Worm (Caenorhabditis elegans) whole organism, L3 larva: ENCODE results near the gene C47E8.11.

Source experiments
- R02D3.7 ChIP-seq: fragments of 150-350 bp; optimal IDR thresholded peaks from 2 replicates; lab custom pipeline; 2014; ENCODE audit warnings: missing biosample characterization, missing genetic modification characterization
- aly-2 ChIP-seq: fragments of 150-350 bp; optimal IDR thresholded peaks from 2 replicates; lab custom pipeline; 2014; ENCODE audit warnings: missing biosample characterization, missing genetic modification characterization
- ama-1 ChIP-seq: fragments of 150-350 bp; optimal IDR thresholded peaks from 2 replicates; lab custom pipeline; 2018
- ceh-28 ChIP-seq: fragments of 150-350 bp; optimal IDR thresholded peaks from 2 replicates; lab custom pipeline; 2014; ENCODE audit warnings: missing biosample characterization, missing genetic modification reagents, missing genetic modification characterization
- ceh-82 ChIP-seq: fragments of 150-350 bp; optimal IDR thresholded peaks from 2 replicates; lab custom pipeline; 2014; ENCODE audit warnings: missing biosample characterization, missing genetic modification characterization
- ceh-9 ChIP-seq: sonication (generic microtip); optimal IDR thresholded peaks from 2 replicates; lab custom pipeline; 2018; ENCODE audit warnings: missing biosample characterization, missing genetic modification characterization
- daf-12 ChIP-seq: fragments of 150-350 bp; optimal IDR thresholded peaks from 2 replicates; lab custom pipeline; 2014; ENCODE audit warnings: missing biosample characterization, missing genetic modification reagents, missing genetic modification characterization
- egl-27 ChIP-seq: sonication (generic microtip); optimal IDR thresholded peaks from 4 replicates; lab custom pipeline; 2017; ENCODE audit warnings: missing biosample characterization, missing genetic modification reagents, missing genetic modification characterization
- egl-5 ChIP-seq: fragments of 150-350 bp; optimal IDR thresholded peaks from 2 replicates; lab custom pipeline; 2017; ENCODE audit warnings: missing biosample characterization, missing genetic modification reagents, missing genetic modification characterization, inconsistent platforms
- elt-1 ChIP-seq: fragments of 150-350 bp; optimal IDR thresholded peaks from 2 replicates; lab custom pipeline; 2014; ENCODE audit warnings: missing biosample characterization, missing genetic modification characterization
- elt-2 ChIP-seq: sonication (generic microtip); optimal IDR thresholded peaks from 2 replicates; lab custom pipeline; 2016; ENCODE audit warnings: missing genetic modification reagents, mild to moderate bottlenecking, missing genetic modification characterization, missing compliant biosample characterization
- eor-1 ChIP-seq, 2 experiments: fragments of 150-350 bp; optimal IDR thresholded peaks; 2 replicates each; lab custom pipeline; 2014 to 2018; ENCODE audit warnings: missing biosample characterization in 2 of 2, missing genetic modification characterization in 2 of 2
- fkh-10 ChIP-seq: sonication (generic microtip); optimal IDR thresholded peaks from 2 replicates; lab custom pipeline; 2017; ENCODE audit warnings: missing biosample characterization, missing genetic modification reagents, missing genetic modification characterization
- fos-1 ChIP-seq: fragments of 150-350 bp; optimal IDR thresholded peaks from 2 replicates; lab custom pipeline; 2014; ENCODE audit warnings: missing biosample characterization, missing genetic modification characterization
- hmg-11 ChIP-seq: sonication (generic microtip); optimal IDR thresholded peaks from 2 replicates; lab custom pipeline; 2016; ENCODE audit warnings: missing genetic modification characterization, missing compliant biosample characterization
- lin-15B ChIP-seq: fragments of 150-350 bp; optimal IDR thresholded peaks from 2 replicates; lab custom pipeline; 2014; ENCODE audit warnings: missing biosample characterization, missing genetic modification characterization
- lin-39 ChIP-seq: fragments of 150-350 bp; optimal IDR thresholded peaks from 2 replicates; lab custom pipeline; 2018; ENCODE audit warnings: missing biosample characterization, missing genetic modification reagents, missing genetic modification characterization
- lsy-12 ChIP-seq: sonication (generic microtip); optimal IDR thresholded peaks from 2 replicates; lab custom pipeline; 2016; ENCODE audit warnings: mild to moderate bottlenecking, missing genetic modification characterization, missing compliant biosample characterization
- mdl-1 ChIP-seq: fragments of 150-350 bp; optimal IDR thresholded peaks from 2 replicates; lab custom pipeline; 2014; ENCODE audit warnings: missing biosample characterization, missing genetic modification characterization
- mml-1 ChIP-seq: fragments of 150-350 bp; sonication (generic microtip); optimal IDR thresholded peaks from 3 replicates; lab custom pipeline; 2014; ENCODE audit warnings: missing biosample characterization, missing genetic modification characterization
- nhr-12 ChIP-seq: fragments of 150-350 bp; optimal IDR thresholded peaks from 2 replicates; lab custom pipeline; 2014; ENCODE audit warnings: missing biosample characterization, missing genetic modification characterization
- nhr-23 ChIP-seq: fragments of 150-350 bp; optimal IDR thresholded peaks from 2 replicates; lab custom pipeline; 2014; ENCODE audit warnings: missing biosample characterization, missing genetic modification reagents, missing genetic modification characterization
- nhr-237 ChIP-seq: fragments of 150-350 bp; optimal IDR thresholded peaks from 2 replicates; lab custom pipeline; 2014; ENCODE audit warnings: missing biosample characterization, missing genetic modification characterization
- nhr-25 ChIP-seq: sonication (generic microtip); optimal IDR thresholded peaks from 2 replicates; lab custom pipeline; 2017; ENCODE audit warnings: missing biosample characterization, missing genetic modification characterization
- nhr-43 ChIP-seq: sonication (generic microtip); optimal IDR thresholded peaks from 2 replicates; lab custom pipeline; 2016; ENCODE audit warnings: mild to moderate bottlenecking, missing genetic modification characterization, missing compliant biosample characterization; ENCODE audit not compliant: poor library complexity, severe bottlenecking
- nhr-67 ChIP-seq: fragments of 150-350 bp; optimal IDR thresholded peaks from 2 replicates; lab custom pipeline; 2014; ENCODE audit warnings: missing biosample characterization, missing genetic modification characterization
- nhr-76 ChIP-seq: fragments of 150-350 bp; sonication (generic microtip); optimal IDR thresholded peaks from 5 replicates; lab custom pipeline; 2014; ENCODE audit warnings: missing biosample characterization, missing genetic modification characterization
- pha-4 ChIP-seq: fragments of 150-350 bp; optimal IDR thresholded peaks from 2 replicates; lab custom pipeline; 2014; ENCODE audit warnings: missing biosample characterization, missing genetic modification reagents, missing genetic modification characterization
- pqm-1 ChIP-seq: fragments of 150-350 bp; optimal IDR thresholded peaks from 2 replicates; lab custom pipeline; 2017; ENCODE audit warnings: missing biosample characterization, missing genetic modification characterization, inconsistent platforms
- skn-1 ChIP-seq: fragments of 150-350 bp; optimal IDR thresholded peaks from 2 replicates; lab custom pipeline; 2014; ENCODE audit warnings: missing biosample characterization, missing genetic modification characterization
- snpc-4 ChIP-seq: fragments of 150-350 bp; optimal IDR thresholded peaks from 2 replicates; lab custom pipeline; 2014; ENCODE audit warnings: missing biosample characterization, missing genetic modification characterization
- tbx-2 ChIP-seq: sonication (generic microtip); optimal IDR thresholded peaks from 2 replicates; lab custom pipeline; 2016; ENCODE audit warnings: mild to moderate bottlenecking, missing genetic modification characterization, missing compliant biosample characterization
- unc-39 ChIP-seq: sonication (generic microtip); optimal IDR thresholded peaks from 4 replicates; lab custom pipeline; 2017; ENCODE audit warnings: missing biosample characterization, missing genetic modification characterization
- unc-62 ChIP-seq: fragments of 150-350 bp; sonication (generic microtip); optimal IDR thresholded peaks from 4 replicates; lab custom pipeline; 2014; ENCODE audit warnings: missing biosample characterization, missing genetic modification reagents, missing genetic modification characterization
- zag-1 ChIP-seq: fragments of 150-350 bp; optimal IDR thresholded peaks from 2 replicates; lab custom pipeline; 2014; ENCODE audit warnings: missing biosample characterization, missing genetic modification characterization
- ztf-11 ChIP-seq: fragments of 150-350 bp; optimal IDR thresholded peaks from 2 replicates; lab custom pipeline; 2014; ENCODE audit warnings: missing biosample characterization, missing genetic modification characterization
- ztf-4 ChIP-seq: fragments of 150-350 bp; optimal IDR thresholded peaks from 2 replicates; lab custom pipeline; 2014; ENCODE audit warnings: missing biosample characterization, missing genetic modification characterization

The C47E8.11 gene

ce11 chrV:14719491-14719890 lies 31.1 kb downstream of the C47E8.11 start, which contains the start of gene R08A2.1:
Gene R08A2.1 (minus strand): TSS chrV:14719591.
- TF ChIP-seq aly-2 (tag; lab: Kevin White, UChicago) (no peak), nhr-12 (tag; lab: Kevin White, UChicago) (no peak), elt-1 (tag; lab: Kevin White, UChicago) (no peak), hmg-11 (tag; lab: Kevin White, UChicago) (no peak), pqm-1 (tag; lab: Kevin White, UChicago) (no peak), lsy-12 (tag; lab: Kevin White, UChicago) (no peak), unc-39 (tag; lab: Kevin White, UChicago) (no peak), nhr-25 (tag; lab: Kevin White, UChicago) (no peak), nhr-67 (tag; lab: Kevin White, UChicago) (no peak), pha-4 (tag; lab: Kevin White, UChicago) (no peak), R02D3.7 (tag; lab: Kevin White, UChicago) (no peak), mml-1 (tag; lab: Kevin White, UChicago) (no peak), unc-62 (GFP tag; lab: Kevin White, UChicago) (no peak), fkh-10 (GFP tag; lab: Kevin White, UChicago) (no peak), egl-27 (no peak), tbx-2 (tag; lab: Kevin White, UChicago) (no peak), egl-5 (tag; lab: Kevin White, UChicago) (no peak), ceh-9 (no peak), ztf-4 (tag; lab: Kevin White, UChicago) (no peak)

DNA sequence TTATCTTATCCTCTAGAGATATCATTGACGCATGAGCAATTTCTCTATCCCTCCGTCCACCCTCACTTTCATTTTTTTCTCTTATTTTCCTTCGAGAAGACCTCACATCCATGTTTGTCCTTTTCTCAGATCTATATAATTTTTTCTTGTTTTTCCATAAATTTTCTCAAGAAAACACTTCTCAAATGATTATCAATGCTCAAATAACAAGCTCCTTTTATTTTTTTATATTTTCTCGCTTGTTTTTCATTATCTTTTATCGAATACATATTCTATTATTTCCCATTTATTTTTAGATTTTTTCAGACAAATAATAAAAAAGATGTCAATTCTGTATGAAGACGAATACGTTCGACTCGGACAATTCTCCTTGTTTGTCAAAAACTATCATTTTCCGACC lies 34.6 kb downstream of the C47E8.11 start, which contains the start of gene R08A2.7:
R08A2.7 (plus strand) TSS at position 301 of the 400 bp plus-strand sequence.
- TF ChIP-seq snpc-4 (tag; lab: Kevin White, UChicago) (no peak), ceh-82 (tag; lab: Kevin White, UChicago) (no peak), nhr-237 (no peak), R02D3.7 (tag; lab: Kevin White, UChicago) (no peak), nhr-23 (tag; lab: Kevin White, UChicago) (no peak), unc-39 (tag; lab: Kevin White, UChicago) (no peak), ztf-11 (tag; lab: Kevin White, UChicago) (no peak), ceh-28 (tag; lab: Kevin White, UChicago) (no peak), mml-1 (tag; lab: Kevin White, UChicago) (no peak), pqm-1 (tag; lab: Kevin White, UChicago) (no peak), egl-27 (no peak), eor-1 (tag; optimal IDR thresholded peaks at IDR 0.05; lab: Kevin White, UChicago) (no peak), nhr-12 (tag; lab: Kevin White, UChicago) (no peak), tbx-2 (tag; lab: Kevin White, UChicago) (no peak)

DNA sequence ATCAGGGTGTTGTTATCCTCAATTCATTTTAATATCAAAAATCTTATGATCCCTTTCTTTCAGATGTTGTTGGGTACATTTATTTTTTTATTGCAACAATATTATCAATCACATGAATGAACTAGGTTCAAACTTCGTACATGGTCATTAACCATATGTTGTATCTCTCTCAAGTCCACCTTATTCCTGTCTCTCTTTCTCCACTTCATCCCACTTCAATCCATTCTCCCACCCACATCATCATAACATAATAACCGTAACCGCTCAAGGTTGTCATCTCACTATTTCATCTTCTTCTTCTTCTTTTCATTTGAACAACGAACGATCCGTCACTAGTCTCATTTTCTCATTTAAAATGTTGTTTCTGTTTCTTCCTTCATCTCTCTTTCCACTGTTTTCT lies 37.0 kb downstream of the C47E8.11 start:
- TF ChIP-seq nhr-43 (tag; lab: Kevin White, UChicago) = peak; percentile 57
- TF ChIP-seq nhr-23 (tag; lab: Kevin White, UChicago) = no peak

DNA sequence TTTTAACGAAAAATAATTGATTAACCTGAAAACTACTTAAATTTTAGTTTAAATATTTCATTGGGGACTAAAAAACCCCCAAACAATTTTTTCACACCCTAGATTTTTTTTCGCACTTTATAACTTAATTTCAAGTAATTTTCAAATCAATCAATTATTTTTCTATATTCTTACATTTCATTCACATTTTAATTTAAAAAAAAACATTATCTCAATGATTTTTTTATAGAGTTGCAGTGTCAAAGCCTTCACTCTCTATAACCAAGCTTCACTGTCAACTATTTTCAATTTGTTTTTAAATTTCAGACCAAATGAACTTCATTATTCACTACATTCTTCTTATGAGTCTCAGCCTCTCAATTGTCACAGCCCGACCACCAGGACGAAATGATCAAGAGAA lies 38.2 kb downstream of the C47E8.11 start, which contains the start of gene Y50E8A.1:
Y50E8A.1 (plus strand) TSS at position 301 of the 400 bp plus-strand sequence.
- TF ChIP-seq ceh-82 (tag; lab: Kevin White, UChicago) (no peak), fos-1 (no peak), zag-1 (no peak), elt-2 (tag; lab: Kevin White, UChicago) (no peak), pha-4 (tag; lab: Kevin White, UChicago) (no peak), elt-1 (tag; lab: Kevin White, UChicago) (no peak), R02D3.7 (tag; lab: Kevin White, UChicago) (no peak), unc-39 (tag; lab: Kevin White, UChicago) (no peak), mdl-1 (no peak), lin-39 (tag; lab: Kevin White, UChicago) (no peak), nhr-43 (tag; lab: Kevin White, UChicago) (no peak), egl-5 (tag; lab: Kevin White, UChicago) (no peak), ama-1 (lab: Kevin White, UChicago) (no peak), eor-1 (tag; optimal IDR thresholded peaks at IDR 0.05; lab: Kevin White, UChicago) (no peak)

ce11 chrV:14728754-14729153 lies 40.3 kb downstream of the C47E8.11 start, which contains the start of gene Y50E8A.2:
Gene Y50E8A.2 (minus strand): TSS chrV:14728854.
- no peak for TF ChIP-seq elt-1 (tag; lab: Kevin White, UChicago)
- TF ChIP-seq lin-15B (tag; lab: Kevin White, UChicago) = no peak
- TF ChIP-seq nhr-67 (tag; lab: Kevin White, UChicago) = no peak
- no peak for TF ChIP-seq hmg-11 (tag; lab: Kevin White, UChicago)
- no peak for TF ChIP-seq egl-27
- no peak for TF ChIP-seq daf-12 (tag; lab: Kevin White, UChicago)
- TF ChIP-seq nhr-76 (tag; lab: Kevin White, UChicago) = no peak
- TF ChIP-seq pqm-1 (tag; lab: Kevin White, UChicago) = no peak
- no peak for TF ChIP-seq skn-1 (tag; lab: Kevin White, UChicago)
